Fruit fly (Drosophila melanogaster): ENCODE measurements around the gene wts.
A peak's percentile ranks its signal among the peaks of the same experiment; 100 is the strongest.

wts gene

dm6 chr3R:30765306-30766033 lies 40.9 kb downstream of the wts start, which contains the start of gene zfh1 (continued):
- TF ChIP-seq MESR4 (GFP tag; optimal IDR thresholded peaks at IDR 0.05) (no peak), CG7357 (GFP tag; IDR thresholded peaks at IDR 0.05) (no peak), insv (GFP tag; optimal IDR thresholded peaks at IDR 0.05) (no peak), lbe (GFP tag; optimal IDR thresholded peaks at IDR 0.05) (no peak), Adf1 (GFP tag; IDR thresholded peaks at IDR 0.05) (peak; percentile 28; the same call in 1 of the 2 replicates), Poxn (GFP tag; IDR thresholded peaks at IDR 0.05) (no peak), Jarid2 (GFP tag; optimal IDR thresholded peaks at IDR 0.05) (peak; percentile 94), CG11398 (GFP tag; optimal IDR thresholded peaks at IDR 0.05) (no peak), CG6689 (GFP tag; IDR thresholded peaks at IDR 0.05) (no peak), CG10543 (GFP tag; optimal IDR thresholded peaks at IDR 0.05) (peak; percentile 2), CG3163 (GFP tag; optimal IDR thresholded peaks at IDR 0.05) (peak; percentile 4), Bdp1 (GFP tag; optimal IDR thresholded peaks at IDR 0.05) (no peak), CG7963 (GFP tag; IDR thresholded peaks at IDR 0.05; ENCODE audit: partially characterized antibody) (no peak), sima (GFP tag; optimal IDR thresholded peaks at IDR 0.05) (no peak), CG14050 (GFP tag; IDR thresholded peaks at IDR 0.05) (no peak), CG12104 (GFP tag; optimal IDR thresholded peaks at IDR 0.05) (no peak), Hr39 (optimal IDR thresholded peaks at IDR 0.05) (no peak), gsb-n (tag; optimal IDR thresholded peaks at IDR 0.05) (peak; percentile 6), Nf-YC (tag; optimal IDR thresholded peaks at IDR 0.05) (peak; percentile 93), Dll (GFP tag; IDR thresholded peaks at IDR 0.05; ENCODE audit: partially characterized antibody) (0 out of 4 replicates have a peak, but pooled peaks have one; percentile 20), crol (GFP tag; IDR thresholded peaks at IDR 0.05) (peak; percentile 92), sug (tag; optimal IDR thresholded peaks at IDR 0.05) (peak; percentile 8), B-H2 (GFP tag; optimal IDR thresholded peaks at IDR 0.05) (no peak), CG3407 (GFP tag; optimal IDR thresholded peaks at IDR 0.05) (no peak), Hmr (GFP tag; optimal IDR thresholded peaks at IDR 0.05) (peak; percentile 16), CG16815 (GFP tag; optimal IDR thresholded peaks at IDR 0.05) (no peak), CG11247 (GFP tag; IDR thresholded peaks at IDR 0.05) (no peak), yki (optimal IDR thresholded peaks at IDR 0.05) (peak; percentile 52), chinmo (GFP tag; IDR thresholded peaks at IDR 0.05; ENCODE audit: partially characterized antibody) (peak; percentile 65; the same call in 1 of the 4 replicates), kni (GFP tag; optimal IDR thresholded peaks at IDR 0.05) (peak; percentile 6), bsh (GFP tag; optimal IDR thresholded peaks at IDR 0.05) (no peak), Mes4 (GFP tag; optimal IDR thresholded peaks at IDR 0.05) (peak; percentile 19), Lim3 (GFP tag; IDR thresholded peaks at IDR 0.05) (no peak), chn (GFP tag; optimal IDR thresholded peaks at IDR 0.05) (peak; percentile 56), Usf (GFP tag; optimal IDR thresholded peaks at IDR 0.05) (no peak), CG4360 (GFP tag; IDR thresholded peaks at IDR 0.05) (no peak), E2f1 (GFP tag; IDR thresholded peaks at IDR 0.05) (no peak), CG15479 (GFP tag; optimal IDR thresholded peaks at IDR 0.05) (peak; percentile 28), MBD-R2 (GFP tag; IDR thresholded peaks at IDR 0.05) (peak; percentile 19; the same call in 1 of the 2 replicates), CG4282 (GFP tag; optimal IDR thresholded peaks at IDR 0.05) (no peak), trh (GFP tag; optimal IDR thresholded peaks at IDR 0.05) (no peak), CG2889 (GFP tag; IDR thresholded peaks at IDR 0.05) (no peak), CG4404 (GFP tag; IDR thresholded peaks at IDR 0.05) (no peak), grau (tag; optimal IDR thresholded peaks at IDR 0.05) (no peak), Vsx1 (GFP tag; optimal IDR thresholded peaks at IDR 0.05) (no peak), Opbp (GFP tag; IDR thresholded peaks at IDR 0.05; ENCODE audit: partially characterized antibody) (0 out of 3 replicates have a peak, but pooled peaks have one; percentile 61), repo (GFP tag; optimal IDR thresholded peaks at IDR 0.05) (no peak), CG13624 (GFP tag; optimal IDR thresholded peaks at IDR 0.05) (peak; percentile 1), CG32772 (GFP tag; IDR thresholded peaks at IDR 0.05) (no peak), nerfin-1 (tag; optimal IDR thresholded peaks at IDR 0.05) (peak; percentile 43), CG10462 (GFP tag; optimal IDR thresholded peaks at IDR 0.05) (peak; percentile 60)

All from whole organism, embryonic.